Worm (Caenorhabditis elegans): ENCODE results near the gene F34H10.1.

DNA sequence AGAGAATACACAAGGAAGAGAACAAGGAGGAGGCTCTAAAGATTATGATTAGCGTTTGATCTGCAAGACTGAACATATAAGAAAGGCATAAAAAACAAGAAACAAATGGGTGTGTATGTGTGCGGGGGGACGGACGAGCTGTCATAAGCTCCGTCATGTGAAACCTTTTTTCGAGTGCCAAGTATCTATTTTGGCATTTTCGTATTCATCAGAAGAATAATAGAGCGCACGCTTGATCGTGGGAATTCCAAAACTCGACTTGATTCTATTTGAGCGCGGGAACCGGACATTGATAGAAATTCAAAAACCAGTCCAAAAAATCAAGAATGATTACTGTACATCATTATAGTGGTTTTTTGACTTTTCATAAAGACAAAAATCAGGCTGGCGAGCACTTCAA is 30.8 kb downstream of the F34H10.1 start:
- TF ChIP-seq ref-1 (GFP tag; conservative IDR thresholded peaks at IDR 0.05) (no peak), ztf-29 (GFP tag; IDR thresholded peaks at IDR 0.05) (no peak), flt-1 (GFP tag; IDR thresholded peaks at IDR 0.05) (no peak)
